Fruit fly (Drosophila melanogaster) whole organism, prepupa: Measurements from ENCODE around the gene CG13841.

Experiments used
- Blimp-1 ChIP-seq: fragments of 200-800 bp; sonication (Bioruptor generic); optimal IDR thresholded peaks from 3 replicates; lab custom pipeline; 2017; ENCODE audit warnings: missing biosample characterization, missing genetic modification characterization, mild to moderate bottlenecking, moderate library complexity, missing genetic modification reagents
- CG11294 ChIP-seq: fragments of 200-800 bp; sonication (Bioruptor generic); IDR thresholded peaks from 2 replicates; pipeline ENCODE4 v1.3.6; 2022; ENCODE audit warnings: missing biosample characterization, missing genetic modification characterization
- CG11902 ChIP-seq: fragments of 200-800 bp; sonication (Bioruptor generic); optimal IDR thresholded peaks from 3 replicates; lab custom pipeline; 2016; ENCODE audit warnings: missing biosample characterization, missing genetic modification characterization
- CG16779 ChIP-seq: fragments of 200-800 bp; sonication (Bioruptor generic); optimal IDR thresholded peaks from 3 replicates; lab custom pipeline; 2017; ENCODE audit warnings: missing biosample characterization, mild to moderate bottlenecking, missing genetic modification characterization
- CG31627 ChIP-seq: fragments of 200-800 bp; sonication (Bioruptor generic); optimal IDR thresholded peaks from 3 replicates; lab custom pipeline; 2016; ENCODE audit warnings: missing biosample characterization, missing genetic modification characterization
- CG32006 ChIP-seq: fragments of 200-800 bp; sonication (Bioruptor generic); optimal IDR thresholded peaks from 3 replicates; lab custom pipeline; 2017; ENCODE audit warnings: missing biosample characterization, mild to moderate bottlenecking, missing genetic modification characterization
- CG3919 ChIP-seq: fragments of 200-800 bp; sonication (Bioruptor generic); optimal IDR thresholded peaks from 3 replicates; lab custom pipeline; 2016; ENCODE audit warnings: missing biosample characterization, missing genetic modification characterization
- CG6163 ChIP-seq: fragments of 200-800 bp; sonication (Bioruptor generic); IDR thresholded peaks from 3 replicates; pipeline ENCODE4 v1.3.6; 2022; ENCODE audit warnings: missing biosample characterization, missing genetic modification characterization
- CG6276 ChIP-seq: fragments of 200-800 bp; sonication (Bioruptor generic); optimal IDR thresholded peaks from 2 replicates; lab custom pipeline; 2017; ENCODE audit warnings: missing biosample characterization, mild to moderate bottlenecking, missing genetic modification characterization
- CG6792 ChIP-seq: fragments of 200-800 bp; sonication (Bioruptor generic); optimal IDR thresholded peaks from 3 replicates; lab custom pipeline; 2016; ENCODE audit warnings: missing biosample characterization, missing genetic modification characterization
- CG6808 ChIP-seq: fragments of 200-800 bp; sonication (Bioruptor generic); optimal IDR thresholded peaks from 3 replicates; lab custom pipeline; 2017; ENCODE audit warnings: missing biosample characterization, missing genetic modification characterization, mild to moderate bottlenecking, moderate library complexity, missing genetic modification reagents
- CG6854 ChIP-seq: fragments of 200-800 bp; sonication (Bioruptor generic); optimal IDR thresholded peaks from 2 replicates; lab custom pipeline; 2017; ENCODE audit warnings: missing biosample characterization, mild to moderate bottlenecking, missing genetic modification characterization
- CG7368 ChIP-seq: fragments of 200-800 bp; sonication (Bioruptor generic); optimal IDR thresholded peaks from 3 replicates; lab custom pipeline; 2016; ENCODE audit warnings: missing biosample characterization, missing genetic modification characterization
- CG8119 ChIP-seq: fragments of 200-800 bp; sonication (Bioruptor generic); IDR thresholded peaks from 3 replicates; pipeline ENCODE4 v1.3.6; 2022; ENCODE audit warnings: missing biosample characterization, missing genetic modification characterization
- CG8319 ChIP-seq: fragments of 200-800 bp; sonication (Bioruptor generic); optimal IDR thresholded peaks from 3 replicates; lab custom pipeline; 2016; ENCODE audit warnings: missing biosample characterization, missing genetic modification characterization
- CG8632 ChIP-seq: fragments of 200-800 bp; sonication (Bioruptor generic); optimal IDR thresholded peaks from 3 replicates; lab custom pipeline; 2016; ENCODE audit warnings: missing biosample characterization, missing genetic modification characterization
- Eip75B ChIP-seq: fragments of 200-800 bp; sonication (Bioruptor generic); optimal IDR thresholded peaks from 3 replicates; lab custom pipeline; 2016; ENCODE audit warnings: missing biosample characterization, missing genetic modification characterization
- Eip78C ChIP-seq: fragments of 200-800 bp; sonication (Bioruptor generic); peaks from one replicate; lab custom pipeline; 2016; ENCODE audit warnings: missing biosample characterization, missing genetic modification characterization
- Eip93F ChIP-seq: fragments of 200-800 bp; sonication (Bioruptor generic); optimal IDR thresholded peaks from 2 replicates; lab custom pipeline; 2016; ENCODE audit warnings: missing biosample characterization, mild to moderate bottlenecking, missing genetic modification characterization
- Gug ChIP-seq: fragments of 200-800 bp; sonication (Bioruptor generic); IDR thresholded peaks from 2 replicates; pipeline ENCODE4 v1.3.6; 2022; ENCODE audit warnings: missing biosample characterization, missing genetic modification characterization
- Hr38 ChIP-seq: sonication (Bioruptor generic); optimal IDR thresholded peaks from 2 replicates; lab custom pipeline; 2016; ENCODE audit warnings: missing biosample characterization, missing genetic modification characterization
- Hr4 ChIP-seq: fragments of 200-800 bp; sonication (Bioruptor generic); optimal IDR thresholded peaks from 3 replicates; lab custom pipeline; 2016; ENCODE audit warnings: missing biosample characterization, missing genetic modification characterization
- Met ChIP-seq: fragments of 200-800 bp; sonication (Bioruptor generic); optimal IDR thresholded peaks from 3 replicates; lab custom pipeline; 2016; ENCODE audit warnings: missing biosample characterization, missing genetic modification characterization
- OdsH ChIP-seq: fragments of 200-800 bp; sonication (Bioruptor generic); optimal IDR thresholded peaks from 3 replicates; lab custom pipeline; 2016; ENCODE audit warnings: missing biosample characterization, missing genetic modification characterization
- Smox ChIP-seq: fragments of 200-800 bp; sonication (Bioruptor generic); optimal IDR thresholded peaks from 3 replicates; lab custom pipeline; 2016; ENCODE audit warnings: missing biosample characterization, missing genetic modification characterization
- Sox102F ChIP-seq: fragments of 200-800 bp; sonication (Bioruptor generic); optimal IDR thresholded peaks from 2 replicates; lab custom pipeline; 2016; ENCODE audit warnings: missing biosample characterization, mild to moderate bottlenecking, missing genetic modification characterization
- Sox14 ChIP-seq: fragments of 200-800 bp; sonication (Bioruptor generic); optimal IDR thresholded peaks from 3 replicates; lab custom pipeline; 2016; ENCODE audit warnings: missing biosample characterization, missing genetic modification characterization
- Sox15 ChIP-seq: fragments of 200-800 bp; sonication (Bioruptor generic); optimal IDR thresholded peaks from 3 replicates; lab custom pipeline; 2016; ENCODE audit warnings: missing biosample characterization, missing genetic modification characterization
- cyc ChIP-seq: fragments of 200-800 bp; sonication (Bioruptor generic); optimal IDR thresholded peaks from 3 replicates; lab custom pipeline; 2016; ENCODE audit warnings: missing biosample characterization, missing genetic modification characterization
- dsx ChIP-seq: fragments of 200-800 bp; optimal IDR thresholded peaks from 3 replicates; lab custom pipeline; 2019; ENCODE audit warnings: missing biosample characterization, mild to moderate bottlenecking, missing genetic modification characterization, moderate library complexity; ENCODE audit not compliant: poor library complexity, severe bottlenecking
- eg ChIP-seq: fragments of 200-800 bp; sonication (Bioruptor generic); IDR thresholded peaks from 3 replicates; pipeline ENCODE4 v1.3.6; 2022; ENCODE audit warnings: missing biosample characterization, missing genetic modification characterization
- esn ChIP-seq: fragments of 200-800 bp; sonication (Bioruptor generic); optimal IDR thresholded peaks from 2 replicates; lab custom pipeline; 2016; ENCODE audit warnings: missing biosample characterization, mild to moderate bottlenecking, missing genetic modification characterization, moderate library complexity
- fd85E ChIP-seq: fragments of 200-800 bp; sonication (Bioruptor generic); optimal IDR thresholded peaks from 3 replicates; lab custom pipeline; 2016; ENCODE audit warnings: missing biosample characterization, missing genetic modification characterization
- fkh ChIP-seq: fragments of 200-800 bp; sonication (Bioruptor generic); optimal IDR thresholded peaks from 3 replicates; lab custom pipeline; 2017; ENCODE audit warnings: missing biosample characterization, mild to moderate bottlenecking, missing genetic modification characterization, moderate library complexity
- net ChIP-seq: fragments of 200-800 bp; sonication (Bioruptor generic); optimal IDR thresholded peaks from 3 replicates; lab custom pipeline; 2016; ENCODE audit warnings: missing biosample characterization, missing genetic modification characterization
- pdm3 ChIP-seq: fragments of 200-800 bp; sonication (Bioruptor generic); optimal IDR thresholded peaks from 3 replicates; lab custom pipeline; 2016; ENCODE audit warnings: missing biosample characterization, missing genetic modification characterization
- salr ChIP-seq, 2 experiments: fragments of 200-800 bp; sonication (Bioruptor generic); optimal IDR thresholded peaks; 3 replicates each; lab custom pipeline; 2016 to 2018; ENCODE audit warnings: missing biosample characterization in 2 of 2, missing genetic modification characterization in 2 of 2, mild to moderate bottlenecking in 1 of 2
- spab ChIP-seq: fragments of 200-800 bp; sonication (Bioruptor generic); optimal IDR thresholded peaks from 2 replicates; lab custom pipeline; 2017; ENCODE audit warnings: missing biosample characterization, mild to moderate bottlenecking, missing genetic modification characterization, missing genetic modification reagents
- ss ChIP-seq, 2 experiments: fragments of 200-800 bp; sonication (Bioruptor generic); optimal IDR thresholded peaks; 2 replicates in 1 of 2; 3 replicates in 1 of 2; lab custom pipeline; 2017 to 2018; ENCODE audit warnings: mild to moderate bottlenecking in 2 of 2, missing biosample characterization in 2 of 2, missing genetic modification characterization in 2 of 2, moderate library complexity in 1 of 2
- svp ChIP-seq: fragments of 200-800 bp; sonication (Bioruptor generic); peaks from one replicate; lab custom pipeline; 2016; ENCODE audit warnings: missing biosample characterization, missing genetic modification characterization
- topi ChIP-seq: fragments of 200-800 bp; sonication (Bioruptor generic); optimal IDR thresholded peaks from 3 replicates; lab custom pipeline; 2016; ENCODE audit warnings: missing biosample characterization, missing genetic modification characterization
- vri ChIP-seq: fragments of 200-800 bp; sonication (Bioruptor generic); optimal IDR thresholded peaks from 3 replicates; lab custom pipeline; 2016; ENCODE audit warnings: missing biosample characterization, mild to moderate bottlenecking, missing genetic modification characterization

Gene CG13841

DNA sequence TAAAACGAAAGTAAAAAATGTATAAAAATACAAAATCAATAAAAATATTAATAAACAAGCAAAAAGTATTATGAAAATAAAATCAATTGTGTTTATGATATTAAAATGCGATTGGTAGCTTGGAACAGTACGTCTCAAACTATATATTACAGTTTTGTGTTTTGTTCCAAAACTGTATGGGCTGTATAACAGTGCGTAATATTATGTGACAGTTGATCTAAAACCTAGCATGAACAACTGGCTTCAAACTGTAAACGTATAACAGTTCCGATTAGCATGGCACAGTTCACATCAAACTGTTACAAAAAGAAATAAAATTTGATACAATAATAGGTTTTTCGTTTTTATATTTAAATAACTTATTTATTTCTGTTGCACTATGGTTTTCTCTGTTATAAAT, 26.5 kb upstream of the CG13841 start:
- TF ChIP-seq fkh (GFP tag; lab: Kevin White, UChicago) (no peak), CG6792 (GFP tag; lab: Kevin White, UChicago) (no peak), svp (peak; percentile 27)

DNA sequence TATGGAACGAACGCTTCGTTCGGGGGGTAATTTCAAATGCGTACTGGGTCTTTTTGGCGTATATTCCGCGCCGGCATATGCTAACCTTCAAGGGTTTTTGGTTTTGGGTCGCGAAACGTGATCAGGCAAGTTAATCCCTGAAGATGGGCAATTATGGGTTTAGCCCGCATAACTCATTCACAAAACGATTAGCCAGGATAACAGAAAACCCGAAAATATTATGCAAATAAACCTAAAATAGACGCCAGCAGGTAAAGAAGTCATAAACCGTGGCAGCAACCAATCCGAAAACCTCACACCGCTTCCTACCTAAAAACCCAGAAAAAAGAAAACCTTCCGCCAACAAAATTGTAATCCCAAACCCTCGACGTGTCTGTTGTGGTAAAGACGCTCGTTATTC, 21.6 kb upstream of the CG13841 start:
- no peak for TF ChIP-seq Met (GFP tag; lab: Kevin White, UChicago)
- no peak for TF ChIP-seq Eip78C (GFP tag; lab: Kevin White, UChicago)
- TF ChIP-seq CG6854 (GFP tag; lab: Kevin White, UChicago), result no peak
- no peak for TF ChIP-seq Gug (GFP tag; lab: Robert Waterston, UW)
- TF ChIP-seq CG11902, result no peak
- TF ChIP-seq CG16779 (tag; lab: Kevin White, UChicago), result no peak
- TF ChIP-seq Hr4 (GFP tag; lab: Kevin White, UChicago), result no peak
- TF ChIP-seq CG8632 (GFP tag; lab: Kevin White, UChicago), result no peak
- no peak for TF ChIP-seq Smox (GFP tag; lab: Kevin White, UChicago)
- TF ChIP-seq esn (GFP tag; lab: Kevin White, UChicago), result no peak
- TF ChIP-seq CG6163, result no peak
- no peak for TF ChIP-seq vri (GFP tag; lab: Kevin White, UChicago)
- TF ChIP-seq CG7368 (GFP tag; lab: Kevin White, UChicago), result no peak

DNA sequence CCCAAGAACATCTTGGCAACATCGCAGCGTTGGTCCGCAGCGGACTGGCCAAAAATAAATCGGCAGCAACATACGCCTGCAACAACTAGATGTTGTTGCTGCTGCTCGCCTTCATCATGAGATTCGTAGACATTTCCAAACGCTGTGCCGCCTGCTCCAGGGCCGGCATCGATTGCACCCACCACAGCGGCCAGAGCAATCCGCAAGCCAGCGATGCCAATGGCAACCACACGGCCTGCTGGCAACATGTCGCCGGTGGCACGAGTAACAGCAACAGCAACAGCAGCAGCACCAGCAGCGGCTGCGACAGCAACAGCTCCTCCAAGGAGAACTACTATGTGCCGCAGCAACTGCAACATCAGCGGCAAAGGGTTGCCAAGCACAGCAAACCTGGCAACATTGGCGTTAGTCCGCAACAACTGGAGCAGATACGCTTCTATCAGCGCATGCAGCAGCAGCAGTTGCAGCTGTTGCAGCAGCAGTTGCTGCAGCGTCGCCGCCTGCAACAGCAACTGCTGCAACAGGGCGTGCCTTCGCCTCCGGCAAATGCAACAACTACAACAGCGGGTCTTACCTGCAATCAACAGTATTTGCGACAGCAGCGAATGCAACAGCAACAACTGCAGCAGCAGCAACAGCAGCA, 17.3 kb upstream of the CG13841 start:
- TF ChIP-seq CG3919 (GFP tag; lab: Kevin White, UChicago) (peak; percentile 79), CG6808 (GFP tag; lab: Kevin White, UChicago) (no peak)

DNA sequence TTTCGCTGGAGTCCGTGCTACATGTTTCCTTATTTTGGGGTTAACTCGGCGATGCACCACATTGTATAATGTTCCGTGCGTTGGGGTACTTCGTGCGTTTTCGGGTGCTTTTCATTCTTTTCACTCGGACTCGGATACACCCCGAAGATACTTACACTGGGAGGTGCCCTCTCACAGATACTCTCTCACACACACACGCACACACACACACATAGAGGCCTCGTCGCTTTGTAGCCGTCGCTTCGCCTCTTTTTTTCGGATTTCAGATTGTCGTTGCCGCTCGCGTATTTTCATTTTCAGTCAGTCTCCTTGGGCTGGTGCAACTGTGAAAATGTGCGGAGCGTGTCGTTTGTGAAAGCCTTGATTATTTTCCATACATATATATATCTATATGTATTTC, 13.9 kb upstream of the CG13841 start:
- TF ChIP-seq net (GFP tag; lab: Kevin White, UChicago) (peak; percentile 51), dsx (peak; percentile 71), Eip75B (GFP tag; lab: Kevin White, UChicago) (peak; percentile 6), Met (GFP tag; lab: Kevin White, UChicago) (no peak), CG6163 (peak; percentile 86), Hr38 (GFP tag; lab: Kevin White, UChicago) (no peak), CG11294 (peak; percentile 59; the same call in 1 of the 2 replicates), fkh (GFP tag; lab: Kevin White, UChicago) (no peak), CG6792 (GFP tag; lab: Kevin White, UChicago) (peak; percentile 7), esn (GFP tag; lab: Kevin White, UChicago) (peak; percentile 48), OdsH (GFP tag; lab: Kevin White, UChicago) (no peak), Smox (GFP tag; lab: Kevin White, UChicago) (peak; percentile 33), Sox15 (GFP tag; lab: Kevin White, UChicago) (no peak), Eip78C (GFP tag; lab: Kevin White, UChicago) (peak; percentile 76), CG8632 (GFP tag; lab: Kevin White, UChicago) (no peak), eg (GFP tag; lab: Robert Waterston, UW) (peak; percentile 78; the same call in 2 of the 3 replicates), CG32006 (GFP tag; lab: Kevin White, UChicago) (peak; percentile 7), Hr4 (GFP tag; lab: Kevin White, UChicago) (no peak), CG8119 (GFP tag; lab: Robert Waterston, UW) (peak; percentile 73), topi (GFP tag; lab: Kevin White, UChicago) (peak; percentile 42), pdm3 (GFP tag; lab: Kevin White, UChicago) (peak; percentile 11), fd85E (GFP tag; lab: Kevin White, UChicago) (peak; percentile 79), salr (GFP tag; optimal IDR thresholded peaks at IDR 0.05; lab: Kevin White, UChicago) (no peak), CG8319 (no peak), Eip93F (GFP tag; lab: Kevin White, UChicago) (peak; percentile 87), CG6854 (GFP tag; lab: Kevin White, UChicago) (peak; percentile 58), CG31627 (GFP tag; lab: Kevin White, UChicago) (no peak), CG3919 (GFP tag; lab: Kevin White, UChicago) (peak; percentile 42), vri (GFP tag; lab: Kevin White, UChicago) (peak; percentile 63), Gug (GFP tag; lab: Robert Waterston, UW) (peak; percentile 45; the same call in 1 of the 2 replicates), CG6276 (GFP tag; lab: Kevin White, UChicago) (peak; percentile 54), spab (GFP tag; lab: Kevin White, UChicago) (no peak), svp (peak; percentile 87), ss (GFP tag; optimal IDR thresholded peaks at IDR 0.05; lab: Kevin White, UChicago) (peak; percentile 17 to 49), cyc (GFP tag; lab: Kevin White, UChicago) (no peak), Sox14 (GFP tag; lab: Kevin White, UChicago) (peak; percentile 35), Blimp-1 (GFP tag; lab: Kevin White, UChicago) (no peak), Sox102F (peak; percentile 74), CG16779 (tag; lab: Kevin White, UChicago) (peak; percentile 22)
